Fruit fly (Drosophila melanogaster): ENCODE measurements around the gene vret.

- peak in 1 of 2 experiments; percentile 60 for TF ChIP-seq crp (GFP tag; optimal IDR thresholded peaks at IDR 0.05)
- peak; percentile 77; the same call in 1 of the 3 replicates for TF ChIP-seq so (GFP tag; IDR thresholded peaks at IDR 0.05)
- peak in 1 of 2 experiments; percentile 35 for TF ChIP-seq tll (GFP tag; optimal IDR thresholded peaks at IDR 0.05)
- no peak for TF ChIP-seq hth (optimal IDR thresholded peaks at IDR 0.05)
- TF ChIP-seq ken (GFP tag; IDR thresholded peaks at IDR 0.05) = peak; percentile 89
- peak; percentile 78 for TF ChIP-seq Mes4 (GFP tag; optimal IDR thresholded peaks at IDR 0.05)
- TF ChIP-seq tin (GFP tag; optimal IDR thresholded peaks at IDR 0.05) = peak; percentile 87
- peak; percentile 77 for TF ChIP-seq E2f1 (GFP tag; IDR thresholded peaks at IDR 0.05)
- peak; percentile 81 for TF ChIP-seq NfI (GFP tag; optimal IDR thresholded peaks at IDR 0.05)
Observed at dm6 chr3R:22750534-22750947, 5.2 kb upstream of the vret start, which contains the start of the genes rumi, CG7029 and Usp12-46.

Measured in whole organism, embryonic.